Fruit fly (Drosophila melanogaster): ENCODE results near the gene mgl.

Gene mgl

DNA sequence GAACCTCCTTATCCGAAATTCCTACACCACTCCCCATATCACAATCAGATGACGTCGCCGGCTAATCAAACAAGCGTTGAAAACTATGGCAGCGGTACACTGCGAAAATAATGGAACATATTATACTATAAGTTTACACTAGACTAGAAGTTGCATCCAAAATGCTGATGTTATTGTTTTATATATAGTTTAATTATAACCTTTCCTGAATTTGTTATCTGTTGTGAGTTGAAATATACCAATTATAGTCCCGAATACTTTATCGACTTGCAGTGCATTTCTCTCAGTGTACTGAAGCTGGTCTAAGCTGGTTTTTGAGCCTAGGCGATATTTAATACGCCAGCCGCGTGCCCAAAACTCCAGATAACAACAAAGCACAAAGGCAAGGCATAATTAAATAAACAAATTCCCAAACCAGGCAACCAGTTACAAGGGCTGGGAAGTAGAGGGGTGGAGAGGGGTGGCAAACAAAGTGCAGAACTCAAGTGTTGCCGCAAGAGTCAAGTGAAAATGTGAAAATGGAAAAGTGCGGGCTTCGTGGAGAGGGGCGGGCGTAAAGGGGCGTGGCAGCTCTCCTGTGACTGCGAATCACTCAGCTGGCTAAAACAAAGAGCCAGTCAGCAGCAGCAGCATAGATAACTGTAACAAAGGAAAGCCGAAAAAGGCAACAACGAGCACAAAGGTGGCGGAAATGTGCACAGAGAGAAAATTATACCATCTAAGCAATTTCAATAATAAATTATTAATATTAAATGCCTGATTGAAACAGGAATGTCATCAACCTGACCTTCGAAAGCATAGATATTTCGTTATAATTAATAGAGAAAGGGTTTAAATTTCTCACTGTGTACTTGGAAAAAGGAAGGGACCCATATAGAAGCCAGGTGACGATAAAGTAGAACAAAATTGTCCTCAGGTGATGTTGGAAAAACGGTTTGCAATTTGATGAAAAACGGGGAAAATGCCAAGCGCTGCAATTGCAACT is 147.5 kb downstream of the mgl start (continued):
- TF ChIP-seq Hmr (GFP tag; optimal IDR thresholded peaks at IDR 0.05) (peak; percentile 87), CG18764 (GFP tag; optimal IDR thresholded peaks at IDR 0.05) (peak; percentile 55), lilli (GFP tag; optimal IDR thresholded peaks at IDR 0.05) (peak; percentile 87), nmo (GFP tag; optimal IDR thresholded peaks at IDR 0.05) (peak; percentile 85), tap (tag; optimal IDR thresholded peaks at IDR 0.05) (peak; percentile 88), CG6654 (GFP tag; optimal IDR thresholded peaks at IDR 0.05) (peak; percentile 34), CG4328 (GFP tag; optimal IDR thresholded peaks at IDR 0.05) (peak; percentile 56), H15 (GFP tag; IDR thresholded peaks at IDR 0.05) (peak; percentile 66), Bgb (GFP tag; IDR thresholded peaks at IDR 0.05; ENCODE audit: partially characterized antibody) (no peak), CG12219 (GFP tag; optimal IDR thresholded peaks at IDR 0.05) (peak; percentile 85), wdn (GFP tag; IDR thresholded peaks at IDR 0.05) (peak; percentile 86), Eip74EF (GFP tag; optimal IDR thresholded peaks at IDR 0.05) (peak in 1 of 2 experiments; percentile 82), CG3838 (GFP tag; optimal IDR thresholded peaks at IDR 0.05) (peak; percentile 50), NK7.1 (GFP tag; optimal IDR thresholded peaks at IDR 0.05) (peak; percentile 59), CG9437 (GFP tag; optimal IDR thresholded peaks at IDR 0.05) (peak; percentile 68), jigr1 (GFP tag; IDR thresholded peaks at IDR 0.05) (peak; percentile 38; the same call in 1 of the 3 replicates), CG13894 (tag; optimal IDR thresholded peaks at IDR 0.05) (peak; percentile 78), usp (GFP tag; optimal IDR thresholded peaks at IDR 0.05) (no peak), CG17359 (tag; optimal IDR thresholded peaks at IDR 0.05) (peak; percentile 90), dpn (GFP tag; optimal IDR thresholded peaks at IDR 0.05) (peak; percentile 77 to 78), sim (GFP tag; IDR thresholded peaks at IDR 0.05) (0 out of 2 replicates have a peak, but pooled peaks have one; percentile 41), PHDP (tag; optimal IDR thresholded peaks at IDR 0.05) (peak; percentile 88), Stat92E (GFP tag; optimal IDR thresholded peaks at IDR 0.05) (no peak), Dref (GFP tag; IDR thresholded peaks at IDR 0.05) (no peak), prd (optimal IDR thresholded peaks at IDR 0.05) (no peak), prd (GFP tag; IDR thresholded peaks at IDR 0.05) (peak; percentile 81), CG10267 (tag; optimal IDR thresholded peaks at IDR 0.05) (peak; percentile 66), MTF-1 (GFP tag; optimal IDR thresholded peaks at IDR 0.05; ENCODE audit: borderline replicate concordance) (peak; percentile 32), lbe (GFP tag; optimal IDR thresholded peaks at IDR 0.05) (no peak), cas (GFP tag; IDR thresholded peaks at IDR 0.05) (0 out of 2 replicates have a peak, but pooled peaks have one; percentile 24), Scr (GFP tag; IDR thresholded peaks at IDR 0.05; ENCODE audit: partially characterized antibody) (no peak), pita (GFP tag; optimal IDR thresholded peaks at IDR 0.05) (no peak), CG9817 (tag; optimal IDR thresholded peaks at IDR 0.05) (peak; percentile 77), Ada2b (GFP tag; IDR thresholded peaks at IDR 0.05) (peak; percentile 86), Hr78 (GFP tag; optimal IDR thresholded peaks at IDR 0.05) (peak in 1 of 2 experiments; percentile 46), slou (GFP tag; optimal IDR thresholded peaks at IDR 0.05) (peak; percentile 67), hkb (optimal IDR thresholded peaks at IDR 0.05) (no peak), hkb (GFP tag; IDR thresholded peaks at IDR 0.05) (peak; percentile 70), Lpt (GFP tag; optimal IDR thresholded peaks at IDR 0.05) (no peak), corto (GFP tag; optimal IDR thresholded peaks at IDR 0.05) (no peak), D19A (tag; optimal IDR thresholded peaks at IDR 0.05) (peak; percentile 77), Dbx (GFP tag; IDR thresholded peaks at IDR 0.05) (peak; percentile 89), CG14965 (GFP tag; optimal IDR thresholded peaks at IDR 0.05; ENCODE audit: borderline replicate concordance) (no peak), odd (GFP tag; optimal IDR thresholded peaks at IDR 0.05) (peak; percentile 61), CG3847 (GFP tag; IDR thresholded peaks at IDR 0.05) (peak; percentile 64), az2 (GFP tag; optimal IDR thresholded peaks at IDR 0.05) (peak; percentile 75), Sin3A (optimal IDR thresholded peaks at IDR 0.05) (no peak), ind (GFP tag; optimal IDR thresholded peaks at IDR 0.05) (peak; percentile 81)

Measured in whole organism, embryonic.